Worm (Caenorhabditis elegans): ENCODE results near the gene C30G7.3.

Gene C30G7.3

ce11 chrV:14954633-14955032 is 9.1 kb upstream of the C30G7.3 start, which contains the start of gene C30G7.5:
Gene C30G7.5 (minus strand): TSS chrV:14954733.
- no peak for TF ChIP-seq lin-29 (GFP tag; IDR thresholded peaks at IDR 0.05)
- TF ChIP-seq F26F4.8 (GFP tag; conservative IDR thresholded peaks at IDR 0.05) = no peak
- no peak for TF ChIP-seq dpl-1 (GFP tag; optimal IDR thresholded peaks at IDR 0.05)
- TF ChIP-seq pqm-1 (tag; optimal IDR thresholded peaks at IDR 0.05) = no peak
- TF ChIP-seq nhr-6 (tag; optimal IDR thresholded peaks at IDR 0.05) = no peak
- TF ChIP-seq vab-7 (GFP tag; IDR thresholded peaks at IDR 0.05) = no peak
- no peak for TF ChIP-seq skn-1 (tag; optimal IDR thresholded peaks at IDR 0.05)

- TF ChIP-seq nhr-76 (tag; optimal IDR thresholded peaks at IDR 0.05) = no peak
- no peak for TF ChIP-seq ama-1 (optimal IDR thresholded peaks at IDR 0.05)
- TF ChIP-seq nhr-25 (tag; optimal IDR thresholded peaks at IDR 0.05; ENCODE audit: borderline replicate concordance, insufficient read depth) = no peak
- no peak for TF ChIP-seq rbr-2 (tag; optimal IDR thresholded peaks at IDR 0.05)
- TF ChIP-seq lin-29 (GFP tag; IDR thresholded peaks at IDR 0.05) = no peak
- no peak for TF ChIP-seq gei-8 (GFP tag; optimal IDR thresholded peaks at IDR 0.05)
- TF ChIP-seq dmd-9 (GFP tag; IDR thresholded peaks at IDR 0.05) = no peak
- TF ChIP-seq dmd-8 (GFP tag; IDR thresholded peaks at IDR 0.05) = no peak
Measured at ce11 chrV:14949477-14949876, 4.0 kb upstream of the C30G7.3 start, which contains the start of gene hil-1. Gene hil-1 (plus strand): TSS chrV:14949777.

- no peak for TF ChIP-seq Y48G9A.11 (GFP tag; IDR thresholded peaks at IDR 0.05)
- peak; percentile 18 for TF ChIP-seq nhr-6 (tag; optimal IDR thresholded peaks at IDR 0.05)
- TF ChIP-seq mdl-1 (tag; optimal IDR thresholded peaks at IDR 0.05) = peak in 1 of 2 experiments; percentile 76
- peak; percentile 61 for TF ChIP-seq hlh-30 (tag; optimal IDR thresholded peaks at IDR 0.05; ENCODE audit: insufficient read depth)
- peak in 1 of 2 experiments; percentile 70 for TF ChIP-seq daf-16 (GFP tag; optimal IDR thresholded peaks at IDR 0.05)
- no peak for TF ChIP-seq daf-16 (tag; optimal IDR thresholded peaks at IDR 0.05)
- TF ChIP-seq fkh-10 (GFP tag; optimal IDR thresholded peaks at IDR 0.05) = peak; percentile 3
- TF ChIP-seq rbr-2 (tag; optimal IDR thresholded peaks at IDR 0.05) = peak; percentile 31
- no peak for TF ChIP-seq nhr-10 (tag; optimal IDR thresholded peaks at IDR 0.05)
- TF ChIP-seq php-3 (GFP tag; IDR thresholded peaks at IDR 0.05) = no peak
Measured at ce11 chrV:14948566-14948965, 3.1 kb upstream of the C30G7.3 start.

- no peak for TF ChIP-seq set-16 (GFP tag; IDR thresholded peaks at IDR 0.05)
- TF ChIP-seq Y105C5A.15 (GFP tag; IDR thresholded peaks at IDR 0.05) = no peak
- no peak for TF ChIP-seq ceh-82 (tag; optimal IDR thresholded peaks at IDR 0.05)
Measured at ce11 chrV:14947022-14947421, 1.5 kb upstream of the C30G7.3 start, which contains the start of gene C30G7.4. Gene C30G7.4 (minus strand): TSS chrV:14947122.

- TF ChIP-seq zag-1 (tag; optimal IDR thresholded peaks at IDR 0.05) = no peak
- peak; percentile 53 for TF ChIP-seq ceh-28 (tag; optimal IDR thresholded peaks at IDR 0.05)
Measured at ce11 chrV:14945124-14945523, 380 bp downstream of the C30G7.3 start.

ce11 chrV:14943774-14944173 is 1.7 kb downstream of the C30G7.3 start:
- TF ChIP-seq mes-2 (tag; optimal IDR thresholded peaks at IDR 0.05; ENCODE audit: poor library complexity, severe bottlenecking) = no peak
- TF ChIP-seq ceh-28 (tag; optimal IDR thresholded peaks at IDR 0.05) = peak; percentile 86

ce11 chrV:14942898-14943297 is 2.6 kb downstream of the C30G7.3 start:
- TF ChIP-seq unc-62 (GFP tag; optimal IDR thresholded peaks at IDR 0.05 in 1 of 2) (no peak), unc-62 (tag; optimal IDR thresholded peaks at IDR 0.05) (no peak), mep-1 (tag; optimal IDR thresholded peaks at IDR 0.05) (no peak), vab-7 (GFP tag; IDR thresholded peaks at IDR 0.05) (no peak), nhr-42 (GFP tag; IDR thresholded peaks at IDR 0.05) (no peak), lin-13 (GFP tag; optimal IDR thresholded peaks at IDR 0.05) (no peak), dmd-6 (GFP tag; IDR thresholded peaks at IDR 0.05) (no peak), F10B5.3 (tag; optimal IDR thresholded peaks at IDR 0.05) (no peak), zag-1 (tag; optimal IDR thresholded peaks at IDR 0.05) (no peak), nhr-10 (tag; optimal IDR thresholded peaks at IDR 0.05) (no peak), lin-15B (tag; optimal IDR thresholded peaks at IDR 0.05) (no peak), F26F4.8 (GFP tag; conservative IDR thresholded peaks at IDR 0.05) (no peak), madf-5 (GFP tag; IDR thresholded peaks at IDR 0.05) (no peak), dpl-1 (GFP tag; optimal IDR thresholded peaks at IDR 0.05) (no peak)

Measured in whole organism, L4 larva.